Fruit fly (Drosophila melanogaster) whole organism, embryonic: ENCODE measurements around the gene fusl.
A peak's percentile ranks its signal among the peaks of the same experiment; 100 is the strongest.

Experiments used
- Abd-B ChIP-seq: fragments of 200-800 bp; sonication (Bioruptor generic); optimal IDR thresholded peaks from 2 replicates; lab custom pipeline; 2018; ENCODE audit warnings: missing biosample characterization, mild to moderate bottlenecking, missing genetic modification characterization, moderate library complexity
- Antp ChIP-seq: fragments of 200-800 bp; sonication (Bioruptor generic); optimal IDR thresholded peaks from 3 replicates; lab custom pipeline; 2016; ENCODE audit warnings: missing biosample characterization, missing genetic modification characterization
- Atf-2 ChIP-seq: fragments of 200-800 bp; sonication (Bioruptor generic); optimal IDR thresholded peaks from 2 replicates; lab custom pipeline; 2016; ENCODE audit warnings: missing biosample characterization, missing genetic modification characterization
- BtbVII ChIP-seq: fragments of 200-800 bp; sonication (Bioruptor generic); optimal IDR thresholded peaks from 3 replicates; lab custom pipeline; 2017; ENCODE audit warnings: missing biosample characterization, mild to moderate bottlenecking, missing genetic modification characterization
- Bteb2 ChIP-seq: fragments of 200-800 bp; sonication (Bioruptor generic); optimal IDR thresholded peaks from 2 replicates; lab custom pipeline; 2016; ENCODE audit warnings: missing biosample characterization, missing genetic modification characterization
- CG10209 ChIP-seq: fragments of 200-800 bp; sonication (Bioruptor generic); optimal IDR thresholded peaks from 3 replicates; lab custom pipeline; 2017; ENCODE audit warnings: missing biosample characterization, mild to moderate bottlenecking, missing genetic modification characterization, missing genetic modification reagents
- CG10274 ChIP-seq: fragments of 200-800 bp; sonication (Bioruptor generic); optimal IDR thresholded peaks from 3 replicates; lab custom pipeline; 2017; ENCODE audit warnings: missing biosample characterization, mild to moderate bottlenecking, missing genetic modification characterization
- CG11247 ChIP-seq: fragments of 200-800 bp; sonication (Bioruptor generic); IDR thresholded peaks from 2 replicates; pipeline ENCODE4 v1.3.6; 2022; ENCODE audit warnings: missing biosample characterization, missing genetic modification characterization
- CG11456 ChIP-seq: fragments of 200-800 bp; sonication (Bioruptor generic); IDR thresholded peaks from 3 replicates; pipeline ENCODE4 v1.3.6; 2022; ENCODE audit warnings: missing biosample characterization, missing genetic modification characterization
- CG12219 ChIP-seq: fragments of 200-800 bp; sonication (Bioruptor generic); optimal IDR thresholded peaks from 3 replicates; lab custom pipeline; 2018; ENCODE audit warnings: missing biosample characterization, mild to moderate bottlenecking, missing genetic modification characterization
- CG13287 ChIP-seq: fragments of 200-800 bp; sonication (Bioruptor generic); IDR thresholded peaks from 2 replicates; pipeline ENCODE4 v1.3.6; 2022; ENCODE audit warnings: missing biosample characterization, missing genetic modification characterization; ENCODE audit not compliant: partially characterized antibody
- CG15011 ChIP-seq: fragments of 200-800 bp; sonication (Bioruptor generic); optimal IDR thresholded peaks from 3 replicates; lab custom pipeline; 2018; ENCODE audit warnings: missing biosample characterization, mild to moderate bottlenecking, missing genetic modification characterization
- CG17829 ChIP-seq: fragments of 200-800 bp; optimal IDR thresholded peaks from 2 replicates; lab custom pipeline; 2019; ENCODE audit warnings: missing biosample characterization, mild to moderate bottlenecking, missing genetic modification characterization, moderate library complexity
- CG3065 ChIP-seq: fragments of 200-800 bp; sonication (Bioruptor generic); optimal IDR thresholded peaks from 2 replicates; lab custom pipeline; 2016; ENCODE audit warnings: missing biosample characterization, missing genetic modification characterization
- CG31388 ChIP-seq: fragments of 200-800 bp; sonication (Bioruptor generic); optimal IDR thresholded peaks from 2 replicates; lab custom pipeline; 2016; ENCODE audit warnings: missing biosample characterization, missing genetic modification characterization
- CG31441 ChIP-seq: fragments of 200-800 bp; sonication (Bioruptor generic); IDR thresholded peaks from 2 replicates; pipeline ENCODE4 v1.3.6; 2022; ENCODE audit warnings: missing biosample characterization, missing genetic modification characterization
- CG3281 ChIP-seq: fragments of 200-800 bp; sonication (Bioruptor generic); optimal IDR thresholded peaks from 3 replicates; lab custom pipeline; 2017; ENCODE audit warnings: missing biosample characterization, mild to moderate bottlenecking, missing genetic modification characterization
- CG34224 ChIP-seq: fragments of 200-800 bp; sonication (Bioruptor generic); IDR thresholded peaks from 3 replicates; pipeline ENCODE4 v1.3.6; 2022; ENCODE audit warnings: missing biosample characterization, missing genetic modification characterization; ENCODE audit not compliant: partially characterized antibody
- CG43689 ChIP-seq: fragments of 200-800 bp; sonication (Bioruptor generic); IDR thresholded peaks from 2 replicates; pipeline ENCODE4 v1.3.6; 2022; ENCODE audit warnings: missing biosample characterization, missing genetic modification characterization
- CG4820 ChIP-seq: fragments of 200-800 bp; sonication (Bioruptor generic); optimal IDR thresholded peaks from 3 replicates; lab custom pipeline; 2016; ENCODE audit warnings: missing biosample characterization, missing genetic modification characterization
- CG4854 ChIP-seq: fragments of 200-800 bp; sonication (Bioruptor generic); optimal IDR thresholded peaks from 2 replicates; lab custom pipeline; 2016; ENCODE audit warnings: missing biosample characterization, missing genetic modification characterization, inconsistent platforms
- CG6791 ChIP-seq: fragments of 200-800 bp; sonication (Bioruptor generic); IDR thresholded peaks from 3 replicates; pipeline ENCODE4 v1.3.6; 2022; ENCODE audit warnings: missing biosample characterization, missing genetic modification characterization; ENCODE audit not compliant: partially characterized antibody
- CG9215 ChIP-seq: fragments of 200-800 bp; sonication (Bioruptor generic); IDR thresholded peaks from 2 replicates; pipeline ENCODE4 v1.3.6; 2022; ENCODE audit warnings: missing biosample characterization, missing genetic modification characterization
- Dref ChIP-seq: fragments of 200-800 bp; sonication (Bioruptor generic); IDR thresholded peaks from 2 replicates; pipeline ENCODE4 v1.3.6; 2022; ENCODE audit warnings: missing biosample characterization, missing genetic modification characterization
- Gug ChIP-seq: fragments of 200-800 bp; sonication (Bioruptor generic); IDR thresholded peaks from 4 replicates; pipeline ENCODE4 v1.3.6; 2022; ENCODE audit warnings: missing biosample characterization, missing genetic modification characterization
- H2.0 ChIP-seq: fragments of 200-800 bp; sonication (Bioruptor generic); IDR thresholded peaks from 2 replicates; pipeline ENCODE4 v1.3.6; 2022; ENCODE audit warnings: missing biosample characterization, missing genetic modification characterization
- HLH3B ChIP-seq: fragments of 200-800 bp; sonication (Bioruptor generic); IDR thresholded peaks from 2 replicates; pipeline ENCODE4 v1.3.6; 2022; ENCODE audit warnings: missing biosample characterization, missing genetic modification characterization
- Hey ChIP-seq: fragments of 200-800 bp; sonication (Bioruptor generic); optimal IDR thresholded peaks from 3 replicates; lab custom pipeline; 2018; ENCODE audit warnings: missing biosample characterization, mild to moderate bottlenecking, missing genetic modification characterization
- Lim3 ChIP-seq: fragments of 200-800 bp; sonication (Bioruptor generic); IDR thresholded peaks from 2 replicates; pipeline ENCODE4 v1.3.6; 2022; ENCODE audit warnings: missing biosample characterization, missing genetic modification characterization
- NK7.1 ChIP-seq: fragments of 200-800 bp; sonication (Bioruptor generic); optimal IDR thresholded peaks from 3 replicates; lab custom pipeline; 2016; ENCODE audit warnings: missing biosample characterization, missing genetic modification characterization
- Ptx1 ChIP-seq: fragments of 200-800 bp; sonication (Bioruptor generic); IDR thresholded peaks from 2 replicates; pipeline ENCODE4 v1.3.6; 2022; ENCODE audit warnings: missing biosample characterization, missing genetic modification characterization
- Sin3A ChIP-seq: fragments of >200 bp; optimal IDR thresholded peaks from 2 replicates; lab custom pipeline; 2018
- Stat92E ChIP-seq, 3 experiments: fragments of >200 bp in 2 of 3; fragments of 200-800 bp in 1 of 3; sonication (Bioruptor generic) in 1 of 3; optimal IDR thresholded peaks; 2 replicates each; lab custom pipeline; 2017 to 2019; ENCODE audit warnings: missing biosample characterization in 3 of 3, missing genetic modification characterization in 3 of 3, mild to moderate bottlenecking in 1 of 3, moderate library complexity in 1 of 3
- ac ChIP-seq: fragments of 200-800 bp; sonication (Bioruptor generic); optimal IDR thresholded peaks from 3 replicates; lab custom pipeline; 2017; ENCODE audit warnings: missing biosample characterization, mild to moderate bottlenecking, missing genetic modification characterization
- cad ChIP-seq: fragments of >200 bp; optimal IDR thresholded peaks from 2 replicates; lab custom pipeline; 2017; ENCODE audit warnings: missing biosample characterization, missing genetic modification characterization
- cato ChIP-seq: fragments of 200-800 bp; sonication (Bioruptor generic); optimal IDR thresholded peaks from 2 replicates; lab custom pipeline; 2016; ENCODE audit warnings: missing biosample characterization, missing genetic modification characterization, borderline replicate concordance
- crp ChIP-seq, 2 experiments: fragments of 200-800 bp; sonication (Bioruptor generic); optimal IDR thresholded peaks; 2 replicates in 1 of 2; 3 replicates in 1 of 2; lab custom pipeline; 2017; ENCODE audit warnings: missing biosample characterization in 2 of 2, missing genetic modification characterization in 2 of 2, mild to moderate bottlenecking in 1 of 2, moderate library complexity in 1 of 2
- dati ChIP-seq: fragments of 200-800 bp; sonication (Bioruptor generic); IDR thresholded peaks from 2 replicates; pipeline ENCODE4 v1.3.6; 2022; ENCODE audit warnings: missing biosample characterization, missing genetic modification characterization
- eve ChIP-seq, 2 experiments: fragments of >200 bp; optimal IDR thresholded peaks; 2 replicates each; lab custom pipeline; 2017; ENCODE audit warnings: missing biosample characterization in 2 of 2, missing genetic modification characterization in 2 of 2
- fd102C ChIP-seq: fragments of 200-800 bp; sonication (Bioruptor generic); optimal IDR thresholded peaks from 2 replicates; lab custom pipeline; 2018; ENCODE audit warnings: missing biosample characterization, mild to moderate bottlenecking, missing genetic modification characterization, moderate library complexity
- gem ChIP-seq: fragments of 200-800 bp; sonication (Bioruptor generic); optimal IDR thresholded peaks from 2 replicates; lab custom pipeline; 2019; ENCODE audit warnings: missing biosample characterization, mild to moderate bottlenecking, missing genetic modification characterization, moderate library complexity
- hbn ChIP-seq: fragments of 200-800 bp; sonication (Bioruptor generic); IDR thresholded peaks from 2 replicates; pipeline ENCODE4 v1.3.6; 2022; ENCODE audit warnings: missing biosample characterization, missing genetic modification characterization; ENCODE audit not compliant: partially characterized antibody
- kah ChIP-seq: fragments of 200-800 bp; sonication (Bioruptor generic); optimal IDR thresholded peaks from 2 replicates; lab custom pipeline; 2018; ENCODE audit warnings: missing biosample characterization, mild to moderate bottlenecking, missing genetic modification characterization
- knrl ChIP-seq: fragments of 200-800 bp; sonication (Bioruptor generic); IDR thresholded peaks from 3 replicates; pipeline ENCODE4 v1.3.6; 2022; ENCODE audit warnings: missing biosample characterization, missing genetic modification characterization; ENCODE audit not compliant: partially characterized antibody
- peb ChIP-seq: fragments of 200-800 bp; sonication (Bioruptor generic); IDR thresholded peaks from 2 replicates; pipeline ENCODE4 v1.3.6; 2022; ENCODE audit warnings: missing biosample characterization, missing genetic modification characterization
- sens ChIP-seq: fragments of 200-800 bp; sonication (Bioruptor generic); peaks from one replicate; lab custom pipeline; 2016; ENCODE audit warnings: missing biosample characterization, missing genetic modification characterization
- sens-2 ChIP-seq: fragments of 200-800 bp; sonication (Bioruptor generic); IDR thresholded peaks from 2 replicates; pipeline ENCODE4 v1.3.6; 2022; ENCODE audit warnings: missing biosample characterization, missing genetic modification characterization
- trem ChIP-seq: fragments of 200-800 bp; optimal IDR thresholded peaks from 3 replicates; lab custom pipeline; 2019; ENCODE audit warnings: missing biosample characterization, mild to moderate bottlenecking, missing genetic modification characterization, moderate library complexity
- wek ChIP-seq: fragments of 200-800 bp; sonication (Bioruptor generic); optimal IDR thresholded peaks from 3 replicates; lab custom pipeline; 2018; ENCODE audit warnings: missing biosample characterization, mild to moderate bottlenecking, missing genetic modification characterization, moderate library complexity
- zen ChIP-seq: fragments of 200-800 bp; sonication (Bioruptor generic); optimal IDR thresholded peaks from 3 replicates; lab custom pipeline; 2018; ENCODE audit warnings: missing biosample characterization, mild to moderate bottlenecking, missing genetic modification characterization, moderate library complexity

Gene fusl

DNA sequence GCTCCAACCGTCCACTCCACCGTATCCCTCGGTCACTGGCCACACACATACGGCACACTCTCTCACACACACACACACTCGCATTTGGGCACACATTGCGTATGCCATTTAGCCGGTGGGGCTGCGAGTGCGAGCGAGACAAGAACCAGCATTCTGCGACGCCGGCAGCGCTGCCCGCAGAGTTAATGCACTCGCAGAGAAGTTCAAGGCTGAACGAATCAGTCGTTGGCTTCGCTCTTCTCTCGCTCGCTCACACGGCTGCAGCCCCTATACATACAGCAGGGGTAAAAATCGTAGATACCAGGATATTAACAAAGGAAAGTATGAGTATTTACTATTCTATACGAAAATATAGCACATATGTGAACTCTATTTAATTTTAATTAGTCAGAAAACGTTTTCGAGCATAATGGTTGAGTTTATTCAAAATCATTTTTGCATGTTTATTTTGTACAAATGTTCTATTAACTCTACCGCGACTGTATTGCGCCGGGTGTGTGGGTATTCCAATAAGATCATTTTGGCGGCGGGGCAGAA lies 44.8 kb downstream of the fusl start (continued):
- TF ChIP-seq fd102C (GFP tag; lab: Kevin White, UChicago) (peak; percentile 28), CG31441 (GFP tag; lab: Robert Waterston, UW) (peak; percentile 82), peb (GFP tag; lab: Robert Waterston, UW) (peak; percentile 52; the same call in 1 of the 2 replicates), dati (GFP tag; lab: Robert Waterston, UW) (no peak), trem (tag; lab: Kevin White, UChicago) (peak; percentile 85), ac (GFP tag; lab: Kevin White, UChicago) (peak; percentile 77), Bteb2 (GFP tag; lab: Kevin White, UChicago) (peak; percentile 40), CG17829 (tag; lab: Kevin White, UChicago) (peak; percentile 87), cad (GFP tag; lab: Kevin White, UChicago) (no peak), CG12219 (peak; percentile 75), CG34224 (GFP tag; lab: Robert Waterston, UW) (no peak), CG10209 (GFP tag; lab: Kevin White, UChicago) (peak; percentile 64), wek (GFP tag; lab: Kevin White, UChicago) (peak; percentile 50), CG6791 (no peak), CG3281 (GFP tag; lab: Kevin White, UChicago) (peak; percentile 42), HLH3B (GFP tag; lab: Robert Waterston, UW) (peak; percentile 63), gem (tag; lab: Kevin White, UChicago) (peak; percentile 89), knrl (GFP tag; lab: Robert Waterston, UW) (no peak), CG15011 (peak; percentile 67), CG3065 (GFP tag; lab: Kevin White, UChicago) (no peak), CG4854 (GFP tag; lab: Kevin White, UChicago) (peak; percentile 43), Sin3A (no peak), sens (GFP tag; lab: Kevin White, UChicago) (peak; percentile 98), CG10274 (GFP tag; lab: Kevin White, UChicago) (peak; percentile 58), Ptx1 (GFP tag; lab: Robert Waterston, UW) (peak; percentile 73), crp (GFP tag; optimal IDR thresholded peaks at IDR 0.05; lab: Kevin White, UChicago) (peak in 1 of 2 experiments; percentile 27), CG4820 (GFP tag; lab: Kevin White, UChicago) (peak; percentile 72), Stat92E (GFP tag; optimal IDR thresholded peaks at IDR 0.05; lab: Kevin White, UChicago) (peak in 1 of 3 experiments; percentile 92), zen (tag; lab: Kevin White, UChicago) (peak; percentile 87), H2.0 (0 out of 2 replicates have a peak, but pooled peaks have one; percentile 50), Gug (0 out of 4 replicates have a peak, but pooled peaks have one; percentile 21), CG9215 (no peak), Hey (tag; lab: Kevin White, UChicago) (no peak), Atf-2 (peak; percentile 39), Dref (no peak), Abd-B (peak; percentile 31), eve (GFP tag; optimal IDR thresholded peaks at IDR 0.05; lab: Kevin White, UChicago) (peak in 1 of 2 experiments; percentile 80), BtbVII (peak; percentile 46), kah (GFP tag; lab: Kevin White, UChicago) (peak; percentile 58), CG31388 (GFP tag; lab: Kevin White, UChicago) (no peak), CG13287 (no peak), cato (GFP tag; lab: Kevin White, UChicago) (peak; percentile 53), hbn (GFP tag; lab: Robert Waterston, UW) (no peak), Lim3 (GFP tag; lab: Robert Waterston, UW) (no peak), CG11456 (no peak), NK7.1 (GFP tag; lab: Kevin White, UChicago) (peak; percentile 26), CG11247 (GFP tag; lab: Robert Waterston, UW) (no peak), CG43689 (GFP tag; lab: Robert Waterston, UW) (no peak), Antp (GFP tag; lab: Kevin White, UChicago) (peak; percentile 30), sens-2 (GFP tag; lab: Robert Waterston, UW) (no peak)
